Fruit fly (Drosophila melanogaster) Kc167 (cell line): Measurements from ENCODE around the gene CG2145.

Experiments
- Myc ChIP-seq: fragments of >200 bp; optimal IDR thresholded peaks from 2 replicates; lab custom pipeline; 2017; ENCODE audit warnings: missing external identifiers
- insv ChIP-seq: fragments of >200 bp; optimal IDR thresholded peaks from 3 replicates; lab custom pipeline; 2018; ENCODE audit warnings: missing external identifiers
- psq ChIP-seq: fragments of >200 bp; optimal IDR thresholded peaks from 2 replicates; lab custom pipeline; 2017; ENCODE audit warnings: missing external identifiers

- no peak for TF ChIP-seq insv (lab: Kevin White, UChicago)
- no peak for TF ChIP-seq psq (lab: Kevin White, UChicago)
- no peak for TF ChIP-seq Myc (lab: Kevin White, UChicago)
These were observed 14.6 kb upstream of the CG2145 start for dm6 chrX:10912585-10912984.
